Worm (Caenorhabditis elegans): ENCODE results near the gene mbf-1.

mbf-1 gene

ce11 chrIV:11480027-11480896, at the start of gene mbf-1, which contains the start of gene nse-4:
TSS of gene mbf-1 (minus strand) at chrIV:11480369.
TSS of gene nse-4 (plus strand) at chrIV:11480846.
- TF ChIP-seq W03F9.2 (tag; optimal IDR thresholded peaks at IDR 0.05) (peak; percentile 95), him-1 (tag; optimal IDR thresholded peaks at IDR 0.05) (no peak), dao-5 (tag; optimal IDR thresholded peaks at IDR 0.05) (no peak)

- no peak for TF ChIP-seq W03F9.2 (tag; optimal IDR thresholded peaks at IDR 0.05)
- TF ChIP-seq dao-5 (tag; optimal IDR thresholded peaks at IDR 0.05): peak; percentile 2
Measured at ce11 chrIV:11527752-11528151, 47.6 kb upstream of the mbf-1 start, which contains the start of gene M04B2.2. TSS of gene M04B2.2 (plus strand) at chrIV:11528052.

- TF ChIP-seq him-1 (tag; optimal IDR thresholded peaks at IDR 0.05): no peak
- TF ChIP-seq dao-5 (tag; optimal IDR thresholded peaks at IDR 0.05): no peak
- TF ChIP-seq W03F9.2 (tag; optimal IDR thresholded peaks at IDR 0.05): no peak
Measured at ce11 chrIV:11526189-11526588, 46.0 kb upstream of the mbf-1 start.

- TF ChIP-seq dao-5 (tag; optimal IDR thresholded peaks at IDR 0.05) (no peak), him-1 (tag; optimal IDR thresholded peaks at IDR 0.05) (peak; percentile 50), W03F9.2 (tag; optimal IDR thresholded peaks at IDR 0.05) (peak; percentile 24)
Measured at ce11 chrIV:11524241-11524692, 44.1 kb upstream of the mbf-1 start, which contains the start of gene mep-1. TSS of gene mep-1 (plus strand) at chrIV:11524642.

- TF ChIP-seq W03F9.2 (tag; optimal IDR thresholded peaks at IDR 0.05): no peak
- TF ChIP-seq him-1 (tag; optimal IDR thresholded peaks at IDR 0.05): no peak
- TF ChIP-seq dao-5 (tag; optimal IDR thresholded peaks at IDR 0.05): no peak
Measured at ce11 chrIV:11523685-11524084, 43.5 kb upstream of the mbf-1 start.

- TF ChIP-seq W03F9.2 (tag; optimal IDR thresholded peaks at IDR 0.05) (peak; percentile 22), dao-5 (tag; optimal IDR thresholded peaks at IDR 0.05) (no peak), him-1 (tag; optimal IDR thresholded peaks at IDR 0.05) (no peak)
Measured at ce11 chrIV:11522225-11522952, 42.2 kb upstream of the mbf-1 start.

- TF ChIP-seq W03F9.2 (tag; optimal IDR thresholded peaks at IDR 0.05) (no peak), dao-5 (tag; optimal IDR thresholded peaks at IDR 0.05) (no peak), him-1 (tag; optimal IDR thresholded peaks at IDR 0.05) (no peak)
Measured at ce11 chrIV:11520960-11521359, 40.8 kb upstream of the mbf-1 start, which contains the start of the genes M04B2.4 and gfl-1. TSS of gene M04B2.4 (minus strand) at chrIV:11521031. TSS of gene gfl-1 (plus strand) at chrIV:11521290.

ce11 chrIV:11510664-11511063, 30.5 kb upstream of the mbf-1 start, which contains the start of gene M04B2.6:
TSS of gene M04B2.6 (minus strand) at chrIV:11510764.
- TF ChIP-seq dao-5 (tag; optimal IDR thresholded peaks at IDR 0.05) (no peak), him-1 (tag; optimal IDR thresholded peaks at IDR 0.05) (no peak), W03F9.2 (tag; optimal IDR thresholded peaks at IDR 0.05) (no peak)

ce11 chrIV:11504416-11504815, 24.2 kb upstream of the mbf-1 start, which contains the start of gene twk-25:
TSS of gene twk-25 (plus strand) at chrIV:11504716.
- no peak for TF ChIP-seq dao-5 (tag; optimal IDR thresholded peaks at IDR 0.05)
- TF ChIP-seq W03F9.2 (tag; optimal IDR thresholded peaks at IDR 0.05): no peak
- TF ChIP-seq him-1 (tag; optimal IDR thresholded peaks at IDR 0.05): no peak

- TF ChIP-seq him-1 (tag; optimal IDR thresholded peaks at IDR 0.05) (no peak), W03F9.2 (tag; optimal IDR thresholded peaks at IDR 0.05) (no peak), dao-5 (tag; optimal IDR thresholded peaks at IDR 0.05) (no peak)
Measured at ce11 chrIV:11503654-11504053, 23.5 kb upstream of the mbf-1 start.

ce11 chrIV:11500421-11500820, 20.3 kb upstream of the mbf-1 start, which contains the start of gene H21P03.10:
TSS of gene H21P03.10 (plus strand) at chrIV:11500721.
- TF ChIP-seq W03F9.2 (tag; optimal IDR thresholded peaks at IDR 0.05) (no peak), dao-5 (tag; optimal IDR thresholded peaks at IDR 0.05) (no peak), him-1 (tag; optimal IDR thresholded peaks at IDR 0.05) (no peak)

ce11 chrIV:11498169-11498568, 18.0 kb upstream of the mbf-1 start, which contains the start of gene sms-1:
TSS of gene sms-1 (minus strand) at chrIV:11498174.
- TF ChIP-seq W03F9.2 (tag; optimal IDR thresholded peaks at IDR 0.05) (no peak), him-1 (tag; optimal IDR thresholded peaks at IDR 0.05) (no peak), dao-5 (tag; optimal IDR thresholded peaks at IDR 0.05) (no peak)

- TF ChIP-seq him-1 (tag; optimal IDR thresholded peaks at IDR 0.05) (peak; percentile 70), dao-5 (tag; optimal IDR thresholded peaks at IDR 0.05) (no peak)
Measured at ce11 chrIV:11494924-11495323, 14.8 kb upstream of the mbf-1 start.
